Worm (Caenorhabditis elegans): ENCODE data around the gene col-158.

The col-158 gene

DNA sequence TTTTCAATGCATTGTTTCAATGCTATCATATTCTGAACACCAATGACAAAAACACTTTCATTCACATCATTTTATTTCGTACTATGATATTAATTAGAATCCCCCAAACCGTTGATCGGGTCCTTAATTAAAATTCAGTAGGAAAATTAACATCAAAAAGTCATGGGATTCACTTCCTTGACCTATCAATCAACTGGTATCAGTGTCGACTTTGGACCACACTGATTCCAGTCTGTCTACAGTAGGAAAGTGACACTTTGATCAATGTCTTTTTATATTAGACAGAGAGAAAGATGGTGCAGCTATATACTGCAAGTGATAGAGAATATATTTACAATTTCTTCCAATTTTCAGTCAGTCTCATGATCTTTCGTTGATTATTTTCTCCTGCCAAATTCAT, 33.0 kb upstream of the col-158 start (continued):
- no peak for TF ChIP-seq dsc-1 (tag; optimal IDR thresholded peaks at IDR 0.05)
- no peak for TF ChIP-seq fkh-4 (tag; optimal IDR thresholded peaks at IDR 0.05; ENCODE audit: borderline replicate concordance)
- no peak for TF ChIP-seq nhr-11 (tag; optimal IDR thresholded peaks at IDR 0.05)
- TF ChIP-seq lin-14 (GFP tag; optimal IDR thresholded peaks at IDR 0.05) = peak; percentile 34
- TF ChIP-seq snpc-4 (tag; optimal IDR thresholded peaks at IDR 0.05) = no peak
- TF ChIP-seq nhr-71 (tag; optimal IDR thresholded peaks at IDR 0.05) = peak; percentile 59

DNA sequence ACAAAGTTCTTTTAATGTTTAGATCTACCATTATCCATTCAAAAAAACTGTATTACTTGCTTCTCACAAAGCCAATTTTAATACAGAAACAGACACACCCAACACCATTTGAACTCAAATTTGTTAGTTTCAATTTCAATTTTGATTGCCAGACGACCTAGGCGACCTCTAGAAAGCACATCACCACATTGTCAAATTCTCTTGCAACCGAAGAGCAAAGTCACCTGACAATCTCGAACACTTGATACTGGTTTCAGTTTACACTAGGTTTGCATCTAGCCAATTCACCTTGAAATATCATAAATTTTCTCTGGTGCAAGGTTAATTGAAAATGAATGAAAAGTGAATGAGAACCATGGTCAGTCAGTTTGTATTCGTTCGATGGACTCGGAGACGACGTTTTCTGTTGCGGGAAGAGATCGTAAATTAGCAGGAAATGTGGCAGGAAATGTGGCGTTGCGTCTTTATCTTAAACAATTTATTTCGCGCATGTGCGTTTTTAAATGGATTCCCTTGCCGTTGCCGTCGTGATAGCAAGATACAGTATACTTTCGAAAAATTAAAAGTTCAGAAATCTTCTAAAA, 32.0 kb upstream of the col-158 start:
- TF ChIP-seq blmp-1 (tag; optimal IDR thresholded peaks at IDR 0.05) (peak; percentile 60), pag-3 (tag; optimal IDR thresholded peaks at IDR 0.05; ENCODE audit: borderline replicate concordance, insufficient read depth) (no peak), efl-1 (optimal IDR thresholded peaks at IDR 0.05) (no peak), efl-1 (GFP tag; optimal IDR thresholded peaks at IDR 0.05 in 1 of 2) (peak in 1 of 2 experiments; percentile 93), nhr-85 (tag) (peak; percentile 46), lin-14 (GFP tag; optimal IDR thresholded peaks at IDR 0.05) (peak; percentile 27), jun-1 (tag; optimal IDR thresholded peaks at IDR 0.05) (no peak), dsc-1 (tag; optimal IDR thresholded peaks at IDR 0.05) (no peak), isw-1 (GFP tag; IDR thresholded peaks at IDR 0.05) (no peak), lin-15B (tag; optimal IDR thresholded peaks at IDR 0.05) (no peak), tbx-2 (tag; optimal IDR thresholded peaks at IDR 0.05) (no peak), nhr-20 (tag; optimal IDR thresholded peaks at IDR 0.05) (peak; percentile 46)

DNA sequence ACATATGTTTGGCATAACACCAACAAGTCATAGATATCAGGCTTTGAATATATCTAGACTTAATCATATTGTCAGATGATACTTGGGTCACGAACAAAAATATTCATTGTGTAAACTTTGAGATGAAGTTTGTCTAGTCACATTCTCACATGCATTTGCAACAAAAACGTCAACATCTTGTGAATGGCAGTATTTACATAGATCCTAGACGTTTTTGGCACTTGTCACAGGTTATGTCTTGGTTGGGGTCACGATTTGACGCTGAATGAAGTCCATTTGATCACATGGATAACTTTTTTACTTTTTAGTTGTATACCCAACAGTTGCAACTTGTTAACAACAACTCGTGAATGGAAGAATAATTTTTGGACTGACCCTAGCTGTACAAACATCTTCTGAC, 31.1 kb upstream of the col-158 start:
- TF ChIP-seq nhr-19 (GFP tag; conservative IDR thresholded peaks at IDR 0.05) (peak; percentile 26; the same call in 1 of the 2 replicates), nhr-71 (tag; optimal IDR thresholded peaks at IDR 0.05) (peak; percentile 73), sptf-1 (tag; optimal IDR thresholded peaks at IDR 0.05) (no peak), lin-14 (GFP tag; optimal IDR thresholded peaks at IDR 0.05) (peak; percentile 24), vab-15 (tag; optimal IDR thresholded peaks at IDR 0.05) (no peak), egl-13 (tag; optimal IDR thresholded peaks at IDR 0.05) (no peak), hpl-2 (GFP tag; optimal IDR thresholded peaks at IDR 0.05) (no peak), ceh-82 (tag; optimal IDR thresholded peaks at IDR 0.05) (no peak), efl-1 (optimal IDR thresholded peaks at IDR 0.05) (no peak), efl-1 (GFP tag; optimal IDR thresholded peaks at IDR 0.05 in 1 of 2) (peak in 1 of 2 experiments; percentile 80), pqm-1 (tag; optimal IDR thresholded peaks at IDR 0.05) (no peak), lin-35 (GFP tag; optimal IDR thresholded peaks at IDR 0.05) (peak in 1 of 2 experiments; percentile 53), pag-3 (tag; optimal IDR thresholded peaks at IDR 0.05; ENCODE audit: borderline replicate concordance, insufficient read depth) (peak; percentile 77), unc-86 (tag; optimal IDR thresholded peaks at IDR 0.05) (no peak), lir-3 (tag; optimal IDR thresholded peaks at IDR 0.05; ENCODE audit: poor library complexity) (peak; percentile 20), elt-3 (tag; optimal IDR thresholded peaks at IDR 0.05) (peak in 1 of 6 experiments; percentile 19), nhr-47 (tag; optimal IDR thresholded peaks at IDR 0.05) (no peak), nhr-20 (tag; optimal IDR thresholded peaks at IDR 0.05) (peak; percentile 67), efl-3 (GFP tag; optimal IDR thresholded peaks at IDR 0.05) (no peak), nhr-85 (tag) (peak; percentile 74), lin-15B (tag; optimal IDR thresholded peaks at IDR 0.05) (no peak), snu-23 (GFP tag; optimal IDR thresholded peaks at IDR 0.05) (peak; percentile 21)

DNA sequence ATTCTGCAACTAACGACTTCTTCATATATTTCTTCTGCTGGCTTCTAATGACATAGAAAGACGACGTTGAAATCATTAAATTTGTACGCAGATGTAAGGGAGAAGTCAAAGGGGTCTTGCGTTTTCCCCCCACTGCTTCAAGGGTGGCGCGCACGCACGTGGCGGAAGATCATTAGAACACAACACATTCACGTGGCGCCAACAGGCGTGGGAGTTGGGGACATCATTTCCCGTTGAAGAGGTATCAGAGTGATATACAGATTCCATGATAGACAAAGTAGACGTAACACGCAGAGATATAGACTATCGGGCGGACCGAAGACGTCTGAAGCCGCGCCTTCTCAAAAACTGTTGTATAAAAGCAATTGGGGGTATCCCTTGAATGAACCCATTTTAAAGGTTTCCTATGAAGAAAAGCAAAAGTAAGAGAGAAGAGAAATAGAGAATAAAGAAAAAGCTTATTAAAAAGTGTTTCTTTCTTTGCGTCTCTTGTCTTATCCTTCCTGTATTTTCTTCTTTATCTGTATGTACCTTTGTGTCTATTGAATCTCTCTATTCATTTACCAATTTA, 30.0 kb upstream of the col-158 start:
- TF ChIP-seq ces-1 (GFP tag; optimal IDR thresholded peaks at IDR 0.05) (no peak), efl-1 (optimal IDR thresholded peaks at IDR 0.05) (no peak), efl-1 (GFP tag; optimal IDR thresholded peaks at IDR 0.05 in 1 of 2) (no peak), isw-1 (GFP tag; IDR thresholded peaks at IDR 0.05) (no peak), sup-37 (GFP tag; optimal IDR thresholded peaks at IDR 0.05) (no peak), ceh-88 (GFP tag; IDR thresholded peaks at IDR 0.05) (no peak), fkh-10 (GFP tag; optimal IDR thresholded peaks at IDR 0.05) (no peak), lin-15B (tag; optimal IDR thresholded peaks at IDR 0.05) (no peak), unc-62 (GFP tag; optimal IDR thresholded peaks at IDR 0.05) (no peak), hpl-2 (GFP tag; optimal IDR thresholded peaks at IDR 0.05) (no peak), lir-3 (tag; optimal IDR thresholded peaks at IDR 0.05; ENCODE audit: poor library complexity) (peak; percentile 41), tlp-1 (tag; optimal IDR thresholded peaks at IDR 0.05) (no peak), ceh-90 (tag; optimal IDR thresholded peaks at IDR 0.05) (no peak), snu-23 (GFP tag; optimal IDR thresholded peaks at IDR 0.05) (peak; percentile 76), pqm-1 (tag; optimal IDR thresholded peaks at IDR 0.05) (no peak), nhr-20 (tag; optimal IDR thresholded peaks at IDR 0.05) (peak; percentile 94), pax-3 (tag; optimal IDR thresholded peaks at IDR 0.05) (no peak), ztf-11 (tag; optimal IDR thresholded peaks at IDR 0.05) (no peak), fkh-4 (tag; optimal IDR thresholded peaks at IDR 0.05; ENCODE audit: borderline replicate concordance) (no peak), grh-1 (GFP tag; IDR thresholded peaks at IDR 0.05) (peak; percentile 76), aly-2 (tag; optimal IDR thresholded peaks at IDR 0.05) (no peak), fkh-8 (tag; optimal IDR thresholded peaks at IDR 0.05) (no peak), unc-130 (tag; optimal IDR thresholded peaks at IDR 0.05) (peak; percentile 49), nhr-28 (tag; optimal IDR thresholded peaks at IDR 0.05) (no peak)
